Fruit fly (Drosophila melanogaster) whole organism, embryonic: ENCODE results near the gene sob.

Experiments used
- Atf3 ChIP-seq: fragments of 200-800 bp; sonication (Bioruptor generic); optimal IDR thresholded peaks from 3 replicates; lab custom pipeline; 2016; ENCODE audit warnings: missing biosample characterization, missing genetic modification characterization
- CG10321 ChIP-seq: fragments of 200-800 bp; sonication (Bioruptor generic); IDR thresholded peaks from 2 replicates; pipeline ENCODE4 v1.3.6; 2022; ENCODE audit warnings: missing biosample characterization, missing genetic modification characterization
- CG11504 ChIP-seq: fragments of 200-800 bp; sonication (Bioruptor generic); optimal IDR thresholded peaks from 3 replicates; lab custom pipeline; 2019; ENCODE audit warnings: missing biosample characterization, mild to moderate bottlenecking, missing genetic modification characterization, moderate library complexity
- CG12236 ChIP-seq: fragments of 200-800 bp; sonication (Bioruptor generic); optimal IDR thresholded peaks from 2 replicates; lab custom pipeline; 2016; ENCODE audit warnings: missing biosample characterization, missing genetic modification characterization
- CG12769 ChIP-seq: fragments of 200-800 bp; sonication (Bioruptor generic); optimal IDR thresholded peaks from 2 replicates; lab custom pipeline; 2019; ENCODE audit warnings: missing biosample characterization, mild to moderate bottlenecking, missing genetic modification characterization, moderate library complexity
- CG13287 ChIP-seq: fragments of 200-800 bp; sonication (Bioruptor generic); IDR thresholded peaks from 2 replicates; pipeline ENCODE4 v1.3.6; 2022; ENCODE audit warnings: missing biosample characterization, missing genetic modification characterization; ENCODE audit not compliant: partially characterized antibody
- CG13624 ChIP-seq: fragments of 200-800 bp; sonication (Bioruptor generic); optimal IDR thresholded peaks from 2 replicates; lab custom pipeline; 2016; ENCODE audit warnings: missing biosample characterization, missing genetic modification characterization
- CG15479 ChIP-seq: fragments of 200-800 bp; sonication (Bioruptor generic); optimal IDR thresholded peaks from 3 replicates; lab custom pipeline; 2019; ENCODE audit warnings: missing biosample characterization, mild to moderate bottlenecking, missing genetic modification characterization, moderate library complexity
- CG16813 ChIP-seq: fragments of 200-800 bp; sonication (Bioruptor generic); IDR thresholded peaks from 3 replicates; pipeline ENCODE4 v1.3.6; 2022; ENCODE audit warnings: missing biosample characterization, missing genetic modification characterization; ENCODE audit not compliant: partially characterized antibody
- CG2712 ChIP-seq: fragments of 200-800 bp; optimal IDR thresholded peaks from 3 replicates; lab custom pipeline; 2019; ENCODE audit warnings: missing biosample characterization, mild to moderate bottlenecking, missing genetic modification characterization, moderate library complexity
- CG4360 ChIP-seq: fragments of 200-800 bp; sonication (Bioruptor generic); IDR thresholded peaks from 2 replicates; pipeline ENCODE4 v1.3.6; 2022; ENCODE audit warnings: missing biosample characterization, missing genetic modification characterization
- CG7745 ChIP-seq: fragments of 200-800 bp; sonication (Bioruptor generic); optimal IDR thresholded peaks from 2 replicates; lab custom pipeline; 2018; ENCODE audit warnings: missing biosample characterization, mild to moderate bottlenecking, missing genetic modification characterization, moderate library complexity
- CG8089 ChIP-seq: fragments of 200-800 bp; sonication (Bioruptor generic); optimal IDR thresholded peaks from 3 replicates; lab custom pipeline; 2016; ENCODE audit warnings: missing biosample characterization, missing genetic modification characterization
- CHES-1-like ChIP-seq: fragments of 200-800 bp; sonication (Bioruptor generic); optimal IDR thresholded peaks from 2 replicates; lab custom pipeline; 2016; ENCODE audit warnings: missing biosample characterization, missing genetic modification characterization
- Dbx ChIP-seq: fragments of 200-800 bp; sonication (Bioruptor generic); IDR thresholded peaks from 3 replicates; pipeline ENCODE4 v1.3.6; 2022; ENCODE audit warnings: missing biosample characterization, missing genetic modification characterization
- Dfd ChIP-seq, 2 experiments: fragments of >200 bp; optimal IDR thresholded peaks; 2 replicates each; lab custom pipeline; 2017; ENCODE audit warnings: missing biosample characterization in 2 of 2, missing genetic modification characterization in 2 of 2
- Dll ChIP-seq: fragments of 200-800 bp; sonication (Bioruptor generic); IDR thresholded peaks from 4 replicates; pipeline ENCODE4 v1.3.6; 2022; ENCODE audit warnings: missing biosample characterization, missing genetic modification characterization; ENCODE audit not compliant: partially characterized antibody
- Dp ChIP-seq: fragments of 200-800 bp; sonication (Bioruptor generic); optimal IDR thresholded peaks from 2 replicates; lab custom pipeline; 2018; ENCODE audit warnings: missing biosample characterization, mild to moderate bottlenecking, missing genetic modification characterization, moderate library complexity
- HmgD ChIP-seq: fragments of 200-800 bp; sonication (Bioruptor generic); optimal IDR thresholded peaks from 3 replicates; lab custom pipeline; 2016; ENCODE audit warnings: missing biosample characterization, missing genetic modification characterization
- HmgZ ChIP-seq: fragments of 200-800 bp; sonication (Bioruptor generic); optimal IDR thresholded peaks from 2 replicates; lab custom pipeline; 2018; ENCODE audit warnings: missing biosample characterization, mild to moderate bottlenecking, missing genetic modification characterization
- Nf-YA ChIP-seq: fragments of 200-800 bp; sonication (Bioruptor generic); IDR thresholded peaks from 2 replicates; pipeline ENCODE4 v1.3.6; 2022; ENCODE audit warnings: missing biosample characterization, missing genetic modification characterization
- Nf-YB ChIP-seq: fragments of 200-800 bp; sonication (Bioruptor generic); optimal IDR thresholded peaks from 3 replicates; lab custom pipeline; 2019; ENCODE audit warnings: missing biosample characterization, mild to moderate bottlenecking, missing genetic modification characterization, moderate library complexity
- Nf-YC ChIP-seq: fragments of 200-800 bp; optimal IDR thresholded peaks from 3 replicates; lab custom pipeline; 2019; ENCODE audit warnings: missing biosample characterization, mild to moderate bottlenecking, missing genetic modification characterization, moderate library complexity
- Tbp ChIP-seq: fragments of >200 bp; optimal IDR thresholded peaks from 2 replicates; lab custom pipeline; 2018; ENCODE audit warnings: missing biosample characterization, missing genetic modification characterization
- ato ChIP-seq: fragments of 200-800 bp; sonication (Bioruptor generic); IDR thresholded peaks from 2 replicates; pipeline ENCODE4 v1.3.6; 2022; ENCODE audit warnings: missing biosample characterization, missing genetic modification characterization; ENCODE audit not compliant: partially characterized antibody
- chm ChIP-seq: fragments of 200-800 bp; sonication (Bioruptor generic); IDR thresholded peaks from 2 replicates; pipeline ENCODE4 v1.3.6; 2022; ENCODE audit warnings: missing biosample characterization, missing genetic modification characterization
- dmrt99B ChIP-seq: fragments of 200-800 bp; sonication (Bioruptor generic); optimal IDR thresholded peaks from 2 replicates; lab custom pipeline; 2018; ENCODE audit warnings: missing biosample characterization, mild to moderate bottlenecking, missing genetic modification characterization, moderate library complexity
- fd102C ChIP-seq: fragments of 200-800 bp; sonication (Bioruptor generic); optimal IDR thresholded peaks from 2 replicates; lab custom pipeline; 2018; ENCODE audit warnings: missing biosample characterization, mild to moderate bottlenecking, missing genetic modification characterization, moderate library complexity
- hbn ChIP-seq: fragments of 200-800 bp; sonication (Bioruptor generic); IDR thresholded peaks from 2 replicates; pipeline ENCODE4 v1.3.6; 2022; ENCODE audit warnings: missing biosample characterization, missing genetic modification characterization; ENCODE audit not compliant: partially characterized antibody
- knrl ChIP-seq: fragments of 200-800 bp; sonication (Bioruptor generic); IDR thresholded peaks from 3 replicates; pipeline ENCODE4 v1.3.6; 2022; ENCODE audit warnings: missing biosample characterization, missing genetic modification characterization; ENCODE audit not compliant: partially characterized antibody
- nerfin-2 ChIP-seq: fragments of 200-800 bp; sonication (Bioruptor generic); IDR thresholded peaks from 2 replicates; pipeline ENCODE4 v1.3.6; 2022; ENCODE audit warnings: missing biosample characterization, missing genetic modification characterization; ENCODE audit not compliant: partially characterized antibody
- pros ChIP-seq: fragments of 200-800 bp; sonication (Bioruptor generic); optimal IDR thresholded peaks from 3 replicates; lab custom pipeline; 2019; ENCODE audit warnings: missing biosample characterization, mild to moderate bottlenecking, missing genetic modification characterization, moderate library complexity
- sd ChIP-seq: fragments of 200-800 bp; sonication (Bioruptor generic); optimal IDR thresholded peaks from 3 replicates; lab custom pipeline; 2018; ENCODE audit warnings: missing biosample characterization, mild to moderate bottlenecking, missing genetic modification characterization, moderate library complexity
- sens ChIP-seq: fragments of 200-800 bp; sonication (Bioruptor generic); peaks from one replicate; lab custom pipeline; 2016; ENCODE audit warnings: missing biosample characterization, missing genetic modification characterization
- sr ChIP-seq: fragments of 200-800 bp; sonication (Bioruptor generic); IDR thresholded peaks from 3 replicates; pipeline ENCODE4 v1.3.6; 2022; ENCODE audit warnings: missing biosample characterization, missing genetic modification characterization
- tll ChIP-seq, 2 experiments: fragments of 200-800 bp in 1 of 2; fragments of >200 bp in 1 of 2; sonication (Bioruptor generic) in 1 of 2; optimal IDR thresholded peaks; 2 replicates each; lab custom pipeline; 2017 to 2019; ENCODE audit warnings: missing biosample characterization in 2 of 2, missing genetic modification characterization in 2 of 2, mild to moderate bottlenecking in 1 of 2, moderate library complexity in 1 of 2
- z ChIP-seq: fragments of 200-800 bp; sonication (Bioruptor generic); IDR thresholded peaks from 3 replicates; pipeline ENCODE4 v1.3.6; 2022; ENCODE audit warnings: missing biosample characterization, missing genetic modification characterization
- zfh1 ChIP-seq: fragments of 200-800 bp; sonication (Bioruptor generic); IDR thresholded peaks from 3 replicates; pipeline ENCODE4 v1.3.6; 2022; ENCODE audit warnings: missing biosample characterization, missing genetic modification characterization

Gene sob

DNA sequence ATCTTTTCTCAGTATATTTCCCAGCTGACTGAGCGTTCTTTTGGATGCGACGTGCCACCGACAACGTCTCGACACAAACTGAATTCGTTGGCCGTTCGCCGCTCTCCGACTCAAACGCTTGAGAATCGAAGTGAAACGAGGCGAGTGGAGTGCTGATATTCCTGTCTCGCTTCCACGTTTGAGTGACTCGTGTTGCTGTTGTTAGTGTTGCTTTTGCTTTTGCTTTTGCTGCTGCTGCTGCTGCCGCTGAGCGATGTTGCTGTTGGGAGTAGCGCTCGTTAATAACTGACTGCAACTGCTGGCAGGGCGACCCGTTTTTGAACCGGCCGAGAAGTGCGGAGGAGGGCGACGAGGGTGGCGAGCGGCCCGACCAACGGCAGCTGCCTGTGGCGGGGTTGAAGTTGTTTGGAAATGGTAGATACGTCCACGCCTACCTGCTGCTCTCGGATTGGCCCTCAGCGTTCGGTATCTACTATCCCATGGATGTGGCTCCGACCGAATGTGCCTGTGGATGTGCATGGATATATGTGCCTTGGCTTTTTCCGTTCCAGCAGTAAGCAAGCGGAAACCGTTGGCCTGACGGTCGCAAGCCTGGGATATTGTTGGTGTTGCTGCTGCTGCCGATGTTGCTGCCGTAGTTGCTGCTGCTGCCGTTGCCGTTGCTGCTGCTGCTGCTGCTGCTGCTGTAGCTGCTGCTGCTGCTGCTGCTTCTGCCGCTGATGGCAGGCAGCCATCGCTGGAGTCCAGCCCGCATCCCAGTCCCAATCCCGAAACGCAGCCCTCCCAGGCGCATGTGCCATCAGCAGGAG is 26.1 kb upstream of the sob start, which contains the start of gene odd (continued):
- TF ChIP-seq sr (GFP tag; lab: Robert Waterston, UW) (peak; percentile 50; the same call in 1 of the 3 replicates), zfh1 (0 out of 3 replicates have a peak, but pooled peaks have one; percentile 25), Dfd (GFP tag; optimal IDR thresholded peaks at IDR 0.05; lab: Kevin White, UChicago) (no peak), pros (peak; percentile 2), CG13287 (GFP tag; lab: Robert Waterston, UW) (peak; percentile 31; the same call in 1 of the 2 replicates), tll (GFP tag; optimal IDR thresholded peaks at IDR 0.05; lab: Kevin White, UChicago) (peak in 1 of 2 experiments; percentile 80), Nf-YC (tag; lab: Kevin White, UChicago) (peak; percentile 99), Nf-YB (GFP tag; lab: Kevin White, UChicago) (peak; percentile 99), CG10321 (peak; percentile 84), chm (GFP tag; lab: Robert Waterston, UW) (peak; percentile 33; the same call in 1 of the 2 replicates), knrl (GFP tag; lab: Robert Waterston, UW) (no peak), CG7745 (tag; lab: Kevin White, UChicago) (peak; percentile 40), HmgD (GFP tag; lab: Kevin White, UChicago) (peak; percentile 20), CG8089 (GFP tag; lab: Kevin White, UChicago) (no peak), CG12236 (GFP tag; lab: Kevin White, UChicago) (no peak), Dp (GFP tag; lab: Kevin White, UChicago) (no peak), Nf-YA (peak; percentile 90; the same call in 1 of the 2 replicates), ato (peak; percentile 61), sd (tag; lab: Kevin White, UChicago) (peak; percentile 1), HmgZ (tag; lab: Kevin White, UChicago) (peak; percentile 5), sens (GFP tag; lab: Kevin White, UChicago) (peak; percentile 21), CG12769 (peak; percentile 12), CG4360 (GFP tag; lab: Robert Waterston, UW) (peak; percentile 69), CG13624 (GFP tag; lab: Kevin White, UChicago) (no peak), CG15479 (GFP tag; lab: Kevin White, UChicago) (peak; percentile 15), CG2712 (tag; lab: Kevin White, UChicago) (peak; percentile 22), fd102C (GFP tag; lab: Kevin White, UChicago) (peak; percentile 62), nerfin-2 (peak; percentile 50; the same call in 1 of the 2 replicates), hbn (GFP tag; lab: Robert Waterston, UW) (0 out of 2 replicates have a peak, but pooled peaks have one; percentile 28), Dll (GFP tag; lab: Robert Waterston, UW) (0 out of 4 replicates have a peak, but pooled peaks have one; percentile 36), Atf3 (no peak), Dbx (GFP tag; lab: Robert Waterston, UW) (no peak), CG16813 (GFP tag; lab: Robert Waterston, UW) (peak; percentile 48; the same call in 1 of the 3 replicates), CG11504 (tag; lab: Kevin White, UChicago) (peak; percentile 41), z (GFP tag; lab: Robert Waterston, UW) (peak; percentile 100), dmrt99B (no peak), Tbp (peak; percentile 90), CHES-1-like (GFP tag; lab: Kevin White, UChicago) (no peak)
